Worm (Caenorhabditis elegans): ENCODE results near the gene dhs-12.

DNA sequence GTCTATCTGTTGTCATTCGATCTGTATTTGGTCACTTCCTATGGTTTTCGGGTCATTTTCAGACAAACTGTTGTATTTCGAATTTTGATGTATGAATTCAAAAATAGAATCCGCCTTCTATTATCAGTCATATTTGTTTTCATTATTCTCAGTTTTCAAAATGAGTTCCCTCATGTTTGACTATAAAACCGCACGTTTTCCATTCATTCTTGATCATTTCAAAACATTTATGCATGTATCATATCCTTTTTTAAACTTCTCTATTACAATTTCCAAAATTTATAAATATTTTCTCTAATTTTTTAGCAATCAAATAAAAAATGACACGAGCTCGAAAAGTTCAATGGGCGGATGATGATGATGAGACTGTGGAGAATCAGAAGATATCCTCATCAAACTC is 4.5 kb upstream of the dhs-12 start, which contains the start of gene K08F4.12:
- no peak for TF ChIP-seq aha-1 (tag; optimal IDR thresholded peaks at IDR 0.05)
- TF ChIP-seq nhr-90 (tag; optimal IDR thresholded peaks at IDR 0.05; ENCODE audit: poor library complexity) = no peak
- TF ChIP-seq nhr-76 (tag; optimal IDR thresholded peaks at IDR 0.05) = no peak
